Worm (Caenorhabditis elegans) whole organism, late embryonic: ENCODE data around the gene msp-76.

Experiments used
- ceh-31 ChIP-seq: sonication (generic microtip); optimal IDR thresholded peaks from 2 replicates; lab custom pipeline; 2016; ENCODE audit warnings: missing genetic modification characterization, missing compliant biosample characterization
- lim-6 ChIP-seq: sonication (generic microtip); optimal IDR thresholded peaks from 2 replicates; lab custom pipeline; 2016; ENCODE audit warnings: missing genetic modification characterization, missing compliant biosample characterization
- lin-11 ChIP-seq: fragments of 200-800 bp; sonication (Bioruptor generic); optimal IDR thresholded peaks from 2 replicates; lab custom pipeline; 2018; ENCODE audit warnings: mild to moderate bottlenecking, missing genetic modification characterization, missing compliant biosample characterization
- nhr-232 ChIP-seq: sonication (generic microtip); optimal IDR thresholded peaks from 2 replicates; lab custom pipeline; 2016; ENCODE audit warnings: missing genetic modification characterization, missing compliant biosample characterization

DNA sequence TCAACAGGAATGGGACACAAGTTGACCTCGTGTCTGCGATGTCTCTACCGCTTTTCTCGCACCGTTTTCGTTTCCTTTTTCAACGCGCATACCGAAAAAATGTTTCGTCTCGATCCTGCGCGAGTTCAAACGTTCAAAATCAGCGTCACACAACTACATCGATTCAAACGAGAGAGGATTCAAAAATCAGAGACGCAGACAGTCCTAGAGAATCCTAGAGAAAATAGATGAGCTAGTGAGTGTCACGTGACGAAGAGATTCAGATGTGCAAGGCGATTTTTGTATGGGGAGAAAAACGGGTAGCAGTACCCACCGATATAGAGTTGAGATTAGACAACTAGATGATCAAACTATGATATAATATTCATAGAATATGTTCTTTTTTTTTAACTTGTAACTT lies 18.8 kb upstream of the msp-76 start:
- TF ChIP-seq ceh-31 (tag; lab: Kevin White, UChicago) (no peak), lin-11 (tag; lab: Kevin White, UChicago) (no peak), nhr-232 (tag; lab: Kevin White, UChicago) (no peak), lim-6 (tag; lab: Kevin White, UChicago) (no peak)
